Worm (Caenorhabditis elegans): Measurements from ENCODE around the gene Y54G2A.26.

Y54G2A.26 gene

DNA sequence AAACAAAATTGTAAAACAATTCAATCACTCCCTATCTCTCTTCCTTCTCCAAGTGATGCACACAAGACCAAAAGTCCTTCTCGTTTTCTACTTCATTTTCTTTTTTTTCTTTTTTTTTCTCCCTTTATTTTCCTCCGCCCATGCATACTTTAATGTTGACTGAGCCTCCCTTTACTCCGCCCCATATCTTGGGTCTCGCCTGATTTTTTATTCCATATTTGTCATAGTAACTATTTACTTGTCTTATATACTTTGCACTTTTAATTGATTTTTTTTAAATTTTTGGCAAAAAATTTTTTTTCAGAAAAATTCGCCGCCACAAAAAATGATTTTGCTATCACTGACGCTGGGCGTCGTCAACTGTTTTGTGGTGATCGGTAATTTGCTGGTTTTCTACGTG lies 35.5 kb downstream of the Y54G2A.26 start, which contains the start of gene ser-6:
Gene ser-6 (plus strand): TSS at position 301 of the 400 bp plus-strand sequence.
- TF ChIP-seq C34F6.9 (tag; optimal IDR thresholded peaks at IDR 0.05) (no peak), ztf-11 (tag; optimal IDR thresholded peaks at IDR 0.05) (no peak), ceh-16 (tag; optimal IDR thresholded peaks at IDR 0.05) (no peak), F13H6.1 (tag; optimal IDR thresholded peaks at IDR 0.05) (no peak), lin-39 (tag; optimal IDR thresholded peaks at IDR 0.05) (no peak), snpc-4 (tag; optimal IDR thresholded peaks at IDR 0.05) (no peak), unc-39 (tag; optimal IDR thresholded peaks at IDR 0.05) (no peak), nhr-129 (tag; optimal IDR thresholded peaks at IDR 0.05) (no peak), nhr-23 (tag; optimal IDR thresholded peaks at IDR 0.05) (no peak), peb-1 (tag; optimal IDR thresholded peaks at IDR 0.05) (no peak), ceh-82 (tag; optimal IDR thresholded peaks at IDR 0.05) (no peak), Y55F3AM.14 (GFP tag; optimal IDR thresholded peaks at IDR 0.05) (no peak), elt-1 (tag; optimal IDR thresholded peaks at IDR 0.05) (no peak), mab-5 (tag; optimal IDR thresholded peaks at IDR 0.05) (no peak), sem-4 (tag; optimal IDR thresholded peaks at IDR 0.05) (no peak), unc-62 (GFP tag; optimal IDR thresholded peaks at IDR 0.05) (no peak), egl-27 (tag; optimal IDR thresholded peaks at IDR 0.05) (no peak), nhr-12 (tag; optimal IDR thresholded peaks at IDR 0.05) (no peak)

Data from whole organism, L2 larva.